Fruit fly (Drosophila melanogaster) whole organism, embryonic: Measurements from ENCODE around the gene CG10064.

Experiments used
- Aef1 ChIP-seq: fragments of 200-800 bp; sonication (Bioruptor generic); IDR thresholded peaks from 3 replicates; pipeline ENCODE4 v1.3.6; 2022; ENCODE audit warnings: missing biosample characterization, missing genetic modification characterization
- B-H1 ChIP-seq: fragments of 200-800 bp; sonication (Bioruptor generic); IDR thresholded peaks from 3 replicates; pipeline ENCODE4 v1.3.6; 2022; ENCODE audit warnings: missing biosample characterization, missing genetic modification characterization
- C15 ChIP-seq: fragments of 200-800 bp; sonication (Bioruptor generic); IDR thresholded peaks from 3 replicates; pipeline ENCODE4 v1.3.6; 2022; ENCODE audit warnings: missing biosample characterization, missing genetic modification characterization
- CG10209 ChIP-seq: fragments of 200-800 bp; sonication (Bioruptor generic); optimal IDR thresholded peaks from 3 replicates; lab custom pipeline; 2017; ENCODE audit warnings: missing biosample characterization, mild to moderate bottlenecking, missing genetic modification characterization, missing genetic modification reagents
- CG10274 ChIP-seq: fragments of 200-800 bp; sonication (Bioruptor generic); optimal IDR thresholded peaks from 3 replicates; lab custom pipeline; 2017; ENCODE audit warnings: missing biosample characterization, mild to moderate bottlenecking, missing genetic modification characterization
- CG10321 ChIP-seq: fragments of 200-800 bp; sonication (Bioruptor generic); IDR thresholded peaks from 2 replicates; pipeline ENCODE4 v1.3.6; 2022; ENCODE audit warnings: missing biosample characterization, missing genetic modification characterization
- CG12104 ChIP-seq: fragments of 200-800 bp; sonication (Bioruptor generic); optimal IDR thresholded peaks from 3 replicates; lab custom pipeline; 2016; ENCODE audit warnings: missing biosample characterization, missing genetic modification characterization
- CG14050 ChIP-seq: fragments of 200-800 bp; sonication (Bioruptor generic); IDR thresholded peaks from 3 replicates; pipeline ENCODE4 v1.3.6; 2022; ENCODE audit warnings: missing biosample characterization, missing genetic modification characterization
- CG14667 ChIP-seq: fragments of 200-800 bp; sonication (Bioruptor generic); IDR thresholded peaks from 2 replicates; pipeline ENCODE4 v1.3.6; 2022; ENCODE audit warnings: missing biosample characterization, missing genetic modification characterization
- CG15479 ChIP-seq: fragments of 200-800 bp; sonication (Bioruptor generic); optimal IDR thresholded peaks from 3 replicates; lab custom pipeline; 2019; ENCODE audit warnings: missing biosample characterization, mild to moderate bottlenecking, missing genetic modification characterization, moderate library complexity
- CG15514 ChIP-seq: fragments of 200-800 bp; sonication (Bioruptor generic); optimal IDR thresholded peaks from 3 replicates; lab custom pipeline; 2017; ENCODE audit warnings: missing biosample characterization, missing genetic modification characterization, mild to moderate bottlenecking, moderate library complexity, missing genetic modification reagents
- CG15696 ChIP-seq: fragments of 200-800 bp; sonication (Bioruptor generic); optimal IDR thresholded peaks from 2 replicates; lab custom pipeline; 2019; ENCODE audit warnings: missing biosample characterization, mild to moderate bottlenecking, missing genetic modification characterization, moderate library complexity
- CG18262 ChIP-seq: fragments of 200-800 bp; optimal IDR thresholded peaks from 3 replicates; lab custom pipeline; 2019; ENCODE audit warnings: missing biosample characterization, mild to moderate bottlenecking, missing genetic modification characterization, moderate library complexity
- CG2129 ChIP-seq: fragments of 200-800 bp; sonication (Bioruptor generic); IDR thresholded peaks from 2 replicates; pipeline ENCODE4 v1.3.6; 2022; ENCODE audit warnings: missing biosample characterization, missing genetic modification characterization; ENCODE audit not compliant: partially characterized antibody
- CG2202 ChIP-seq: fragments of 200-800 bp; sonication (Bioruptor generic); optimal IDR thresholded peaks from 2 replicates; lab custom pipeline; 2018; ENCODE audit warnings: missing biosample characterization, mild to moderate bottlenecking, missing genetic modification characterization
- CG2889 ChIP-seq: fragments of 200-800 bp; sonication (Bioruptor generic); IDR thresholded peaks from 3 replicates; pipeline ENCODE4 v1.3.6; 2022; ENCODE audit warnings: missing biosample characterization, missing genetic modification characterization
- CG34224 ChIP-seq: fragments of 200-800 bp; sonication (Bioruptor generic); IDR thresholded peaks from 3 replicates; pipeline ENCODE4 v1.3.6; 2022; ENCODE audit warnings: missing biosample characterization, missing genetic modification characterization; ENCODE audit not compliant: partially characterized antibody
- CG4360 ChIP-seq: fragments of 200-800 bp; sonication (Bioruptor generic); IDR thresholded peaks from 2 replicates; pipeline ENCODE4 v1.3.6; 2022; ENCODE audit warnings: missing biosample characterization, missing genetic modification characterization
- CG4404 ChIP-seq: fragments of 200-800 bp; sonication (Bioruptor generic); IDR thresholded peaks from 2 replicates; pipeline ENCODE4 v1.3.6; 2022; ENCODE audit warnings: missing biosample characterization, missing genetic modification characterization
- CG4730 ChIP-seq: fragments of 200-800 bp; sonication (Bioruptor generic); IDR thresholded peaks from 2 replicates; pipeline ENCODE4 v1.3.6; 2022; ENCODE audit warnings: missing biosample characterization, missing genetic modification characterization
- CG5953 ChIP-seq: fragments of 200-800 bp; sonication (Bioruptor generic); IDR thresholded peaks from 2 replicates; pipeline ENCODE4 v1.3.6; 2022; ENCODE audit warnings: missing biosample characterization, missing genetic modification characterization
- CG6683 ChIP-seq: fragments of 200-800 bp; sonication (Bioruptor generic); optimal IDR thresholded peaks from 2 replicates; lab custom pipeline; 2017; ENCODE audit warnings: missing biosample characterization, mild to moderate bottlenecking, missing genetic modification characterization, missing genetic modification reagents
- CG9797 ChIP-seq: fragments of 200-800 bp; sonication (Bioruptor generic); optimal IDR thresholded peaks from 3 replicates; lab custom pipeline; 2018; ENCODE audit warnings: missing biosample characterization, mild to moderate bottlenecking, missing genetic modification characterization
- Dbx ChIP-seq: fragments of 200-800 bp; sonication (Bioruptor generic); IDR thresholded peaks from 3 replicates; pipeline ENCODE4 v1.3.6; 2022; ENCODE audit warnings: missing biosample characterization, missing genetic modification characterization
- Dip3 ChIP-seq: fragments of 200-800 bp; sonication (Bioruptor generic); optimal IDR thresholded peaks from 3 replicates; lab custom pipeline; 2016; ENCODE audit warnings: missing biosample characterization, missing genetic modification characterization
- HLHmδ ChIP-seq: fragments of 200-800 bp; sonication (Bioruptor generic); optimal IDR thresholded peaks from 2 replicates; lab custom pipeline; 2018; ENCODE audit warnings: missing biosample characterization, mild to moderate bottlenecking, missing genetic modification characterization, moderate library complexity
- HmgZ ChIP-seq: fragments of 200-800 bp; sonication (Bioruptor generic); optimal IDR thresholded peaks from 2 replicates; lab custom pipeline; 2018; ENCODE audit warnings: missing biosample characterization, mild to moderate bottlenecking, missing genetic modification characterization
- Hmx ChIP-seq: fragments of 200-800 bp; sonication (Bioruptor generic); optimal IDR thresholded peaks from 2 replicates; lab custom pipeline; 2016; ENCODE audit warnings: missing biosample characterization, missing genetic modification characterization
- Kr ChIP-seq: fragments of 200-800 bp; sonication (Bioruptor generic); optimal IDR thresholded peaks from 2 replicates; lab custom pipeline; 2017; ENCODE audit warnings: missing biosample characterization, mild to moderate bottlenecking, missing genetic modification characterization
- Usf ChIP-seq: fragments of 200-800 bp; sonication (Bioruptor generic); optimal IDR thresholded peaks from 2 replicates; lab custom pipeline; 2017; ENCODE audit warnings: missing genotype, missing biosample characterization, missing genetic modification characterization
- ato ChIP-seq: fragments of 200-800 bp; sonication (Bioruptor generic); IDR thresholded peaks from 2 replicates; pipeline ENCODE4 v1.3.6; 2022; ENCODE audit warnings: missing biosample characterization, missing genetic modification characterization; ENCODE audit not compliant: partially characterized antibody
- bcd ChIP-seq: fragments of 200-800 bp; sonication (Bioruptor generic); optimal IDR thresholded peaks from 2 replicates; lab custom pipeline; 2017; ENCODE audit warnings: missing biosample characterization, mild to moderate bottlenecking, missing genetic modification characterization
- cad ChIP-seq: fragments of >200 bp; optimal IDR thresholded peaks from 2 replicates; lab custom pipeline; 2017; ENCODE audit warnings: missing biosample characterization, missing genetic modification characterization
- cg ChIP-seq: fragments of 200-800 bp; sonication (Bioruptor generic); optimal IDR thresholded peaks from 3 replicates; lab custom pipeline; 2019; ENCODE audit warnings: missing biosample characterization, mild to moderate bottlenecking, missing genetic modification characterization, moderate library complexity
- crol ChIP-seq: fragments of 200-800 bp; sonication (Bioruptor generic); IDR thresholded peaks from 2 replicates; pipeline ENCODE4 v1.3.6; 2022; ENCODE audit warnings: missing biosample characterization, missing genetic modification characterization
- crp ChIP-seq, 2 experiments: fragments of 200-800 bp; sonication (Bioruptor generic); optimal IDR thresholded peaks; 2 replicates in 1 of 2; 3 replicates in 1 of 2; lab custom pipeline; 2017; ENCODE audit warnings: missing biosample characterization in 2 of 2, missing genetic modification characterization in 2 of 2, mild to moderate bottlenecking in 1 of 2, moderate library complexity in 1 of 2
- cwo ChIP-seq: fragments of 200-800 bp; sonication (Bioruptor generic); optimal IDR thresholded peaks from 3 replicates; lab custom pipeline; 2017; ENCODE audit warnings: missing biosample characterization, missing genetic modification characterization, mild to moderate bottlenecking, moderate library complexity, missing genetic modification reagents
- da ChIP-seq: fragments of 200-800 bp; sonication (Bioruptor generic); optimal IDR thresholded peaks from 2 replicates; lab custom pipeline; 2016; ENCODE audit warnings: missing biosample characterization, missing genetic modification characterization
- dati ChIP-seq: fragments of 200-800 bp; sonication (Bioruptor generic); IDR thresholded peaks from 2 replicates; pipeline ENCODE4 v1.3.6; 2022; ENCODE audit warnings: missing biosample characterization, missing genetic modification characterization
- ftz-f1 ChIP-seq: fragments of 200-800 bp; sonication (Bioruptor generic); optimal IDR thresholded peaks from 2 replicates; lab custom pipeline; 2016; ENCODE audit warnings: missing biosample characterization, missing genetic modification characterization
- h ChIP-seq: fragments of >200 bp; optimal IDR thresholded peaks from 2 replicates; lab custom pipeline; 2017
- hkb ChIP-seq, 2 experiments: fragments of 200-800 bp in 1 of 2; fragments of >200 bp in 1 of 2; sonication (Bioruptor generic) in 1 of 2; IDR thresholded peaks in 1 of 2; optimal IDR thresholded peaks in 1 of 2; 2 replicates each; pipeline versions ENCODE4 v1.3.6 to Lab custom; 2017 to 2022; ENCODE audit warnings: missing biosample characterization in 1 of 2, missing genetic modification characterization in 1 of 2
- jumu ChIP-seq: fragments of 200-800 bp; sonication (Bioruptor generic); optimal IDR thresholded peaks from 3 replicates; lab custom pipeline; 2016; ENCODE audit warnings: missing biosample characterization, missing genetic modification characterization
- mirr ChIP-seq: fragments of 200-800 bp; sonication (Bioruptor generic); optimal IDR thresholded peaks from 3 replicates; lab custom pipeline; 2018; ENCODE audit warnings: missing biosample characterization, mild to moderate bottlenecking, missing genetic modification characterization
- org-1 ChIP-seq: fragments of 200-800 bp; sonication (Bioruptor generic); optimal IDR thresholded peaks from 2 replicates; lab custom pipeline; 2017; ENCODE audit warnings: missing biosample characterization, missing genetic modification characterization
- otp ChIP-seq: fragments of 200-800 bp; sonication (Bioruptor generic); IDR thresholded peaks from 3 replicates; pipeline ENCODE4, ENCODE4 v1.3.6; 2022; ENCODE audit warnings: missing biosample characterization, missing genetic modification characterization
- phol ChIP-seq: fragments of 200-800 bp; sonication (Bioruptor generic); optimal IDR thresholded peaks from 3 replicates; lab custom pipeline; 2018; ENCODE audit warnings: missing biosample characterization, mild to moderate bottlenecking, missing genetic modification characterization, moderate library complexity
- ranshi ChIP-seq: fragments of 200-800 bp; sonication (Bioruptor generic); IDR thresholded peaks from 2 replicates; pipeline ENCODE4 v1.3.6; 2022; ENCODE audit warnings: missing biosample characterization, missing genetic modification characterization
- stwl ChIP-seq: fragments of 200-800 bp; sonication (Bioruptor generic); optimal IDR thresholded peaks from 3 replicates; lab custom pipeline; 2018; ENCODE audit warnings: missing biosample characterization, mild to moderate bottlenecking, missing genetic modification characterization, moderate library complexity
- wdn ChIP-seq: fragments of 200-800 bp; sonication (Bioruptor generic); IDR thresholded peaks from 2 replicates; pipeline ENCODE4 v1.3.6; 2022; ENCODE audit warnings: missing biosample characterization, missing genetic modification characterization
- zfh2 ChIP-seq: fragments of 200-800 bp; sonication (Bioruptor generic); optimal IDR thresholded peaks from 2 replicates; lab custom pipeline; 2016; ENCODE audit warnings: missing biosample characterization, missing genetic modification characterization

Gene CG10064

DNA sequence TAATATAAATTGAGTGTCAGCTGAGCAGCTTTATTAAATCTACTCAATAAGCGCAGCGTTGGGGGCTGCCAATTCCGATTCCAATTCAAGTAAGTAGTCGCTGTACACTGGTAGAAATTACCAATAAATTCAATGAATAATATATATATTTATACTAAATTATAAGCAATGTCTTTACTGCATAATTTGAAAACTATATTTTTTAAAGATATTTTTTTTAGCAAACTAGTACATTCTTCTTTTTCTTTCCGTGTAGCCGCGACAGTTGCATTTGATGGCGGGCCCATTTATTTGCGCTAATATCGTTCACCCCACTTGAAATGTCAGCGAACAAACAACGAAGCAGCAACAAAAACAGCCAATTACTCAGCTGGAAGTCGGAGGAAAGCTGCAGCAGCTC is 9.7 kb upstream of the CG10064 start (continued):
- TF ChIP-seq zfh2 (GFP tag; lab: Kevin White, UChicago) (no peak), bcd (peak; percentile 59), Usf (no peak), ato (GFP tag; lab: Robert Waterston, UW) (no peak), cad (GFP tag; lab: Kevin White, UChicago) (no peak), CG12104 (GFP tag; lab: Kevin White, UChicago) (peak; percentile 46), B-H1 (GFP tag; lab: Robert Waterston, UW) (peak; percentile 52), CG10274 (GFP tag; lab: Kevin White, UChicago) (no peak), ftz-f1 (GFP tag; lab: Kevin White, UChicago) (no peak), CG14667 (GFP tag; lab: Robert Waterston, UW) (peak; percentile 52), CG10209 (GFP tag; lab: Kevin White, UChicago) (peak; percentile 31), CG15479 (GFP tag; lab: Kevin White, UChicago) (no peak), CG18262 (tag; lab: Kevin White, UChicago) (peak; percentile 68), crp (GFP tag; optimal IDR thresholded peaks at IDR 0.05; lab: Kevin White, UChicago) (no peak), CG2202 (tag; lab: Kevin White, UChicago) (no peak), CG34224 (GFP tag; lab: Robert Waterston, UW) (no peak), phol (tag; lab: Kevin White, UChicago) (peak; percentile 72), CG6683 (GFP tag; lab: Kevin White, UChicago) (no peak), CG4730 (GFP tag; lab: Robert Waterston, UW) (no peak; the same call in 1 of the 2 replicates), cg (GFP tag; lab: Kevin White, UChicago) (no peak), stwl (tag; lab: Kevin White, UChicago) (peak; percentile 6), crol (GFP tag; lab: Robert Waterston, UW) (no peak; the same call in 1 of the 2 replicates), CG4404 (0 out of 2 replicates have a peak, but pooled peaks have one; percentile 29), HLHmδ (GFP tag; lab: Kevin White, UChicago) (no peak), CG2889 (GFP tag; lab: Robert Waterston, UW) (no peak), wdn (GFP tag; lab: Robert Waterston, UW) (no peak), CG15514 (GFP tag; lab: Kevin White, UChicago) (no peak), HmgZ (no peak), ranshi (GFP tag; lab: Robert Waterston, UW) (no peak), org-1 (GFP tag; lab: Kevin White, UChicago) (peak; percentile 9), CG15696 (no peak), CG4360 (no peak), Dip3 (GFP tag; lab: Kevin White, UChicago) (no peak), CG2129 (GFP tag; lab: Robert Waterston, UW) (no peak), Hmx (no peak), Aef1 (GFP tag; lab: Robert Waterston, UW) (peak; percentile 32; the same call in 1 of the 3 replicates), hkb (optimal IDR thresholded peaks at IDR 0.05; lab: Kevin White, UChicago) (no peak), hkb (GFP tag; IDR thresholded peaks at IDR 0.05; lab: Robert Waterston, UW) (peak; percentile 79), h (lab: Kevin White, UChicago) (no peak), Dbx (GFP tag; lab: Robert Waterston, UW) (no peak), da (GFP tag; lab: Kevin White, UChicago) (no peak), mirr (GFP tag; lab: Kevin White, UChicago) (no peak), CG14050 (GFP tag; lab: Robert Waterston, UW) (peak; percentile 40; the same call in 1 of the 3 replicates), dati (GFP tag; lab: Robert Waterston, UW) (no peak), CG10321 (GFP tag; lab: Robert Waterston, UW) (no peak), jumu (GFP tag; lab: Kevin White, UChicago) (no peak), otp (GFP tag; lab: Robert Waterston, UW) (0 out of 3 replicates have a peak, but pooled peaks have one; percentile 31), C15 (0 out of 3 replicates have a peak, but pooled peaks have one; percentile 33), CG5953 (peak; percentile 45), cwo (GFP tag; lab: Kevin White, UChicago) (peak; percentile 43), Kr (GFP tag; lab: Kevin White, UChicago) (no peak), CG9797 (GFP tag; lab: Kevin White, UChicago) (no peak)
